Fruit fly (Drosophila melanogaster) whole organism, embryonic: ENCODE data around the gene CG31064.

Experiments
- ATbp ChIP-seq: fragments of 200-800 bp; sonication (Bioruptor generic); optimal IDR thresholded peaks from 2 replicates; lab custom pipeline; 2017; ENCODE audit warnings: missing biosample characterization, mild to moderate bottlenecking, missing genetic modification characterization, missing genetic modification reagents
- Abd-B ChIP-seq: fragments of 200-800 bp; sonication (Bioruptor generic); optimal IDR thresholded peaks from 2 replicates; lab custom pipeline; 2018; ENCODE audit warnings: missing biosample characterization, mild to moderate bottlenecking, missing genetic modification characterization, moderate library complexity
- Antp ChIP-seq: fragments of 200-800 bp; sonication (Bioruptor generic); optimal IDR thresholded peaks from 3 replicates; lab custom pipeline; 2016; ENCODE audit warnings: missing biosample characterization, missing genetic modification characterization
- CG10565 ChIP-seq: fragments of 200-800 bp; sonication (Bioruptor generic); optimal IDR thresholded peaks from 3 replicates; lab custom pipeline; 2016; ENCODE audit warnings: missing biosample characterization, mild to moderate bottlenecking, missing genetic modification characterization
- CG12219 ChIP-seq: fragments of 200-800 bp; sonication (Bioruptor generic); optimal IDR thresholded peaks from 3 replicates; lab custom pipeline; 2018; ENCODE audit warnings: missing biosample characterization, mild to moderate bottlenecking, missing genetic modification characterization
- CG1233 ChIP-seq: fragments of 200-800 bp; sonication (Bioruptor generic); optimal IDR thresholded peaks from 4 replicates; lab custom pipeline; 2018; ENCODE audit warnings: missing biosample characterization, mild to moderate bottlenecking, missing genetic modification characterization
- CG15479 ChIP-seq: fragments of 200-800 bp; sonication (Bioruptor generic); optimal IDR thresholded peaks from 3 replicates; lab custom pipeline; 2019; ENCODE audit warnings: missing biosample characterization, mild to moderate bottlenecking, missing genetic modification characterization, moderate library complexity
- CG17328 ChIP-seq: fragments of 200-800 bp; sonication (Bioruptor generic); IDR thresholded peaks from 2 replicates; pipeline ENCODE4 v1.3.6; 2022; ENCODE audit warnings: missing biosample characterization, missing genetic modification characterization
- CG17568 ChIP-seq: fragments of 200-800 bp; sonication (Bioruptor generic); optimal IDR thresholded peaks from 2 replicates; lab custom pipeline; 2018; ENCODE audit warnings: missing biosample characterization, mild to moderate bottlenecking, missing genetic modification characterization, moderate library complexity
- CG17912 ChIP-seq: fragments of 200-800 bp; sonication (Bioruptor generic); optimal IDR thresholded peaks from 2 replicates; lab custom pipeline; 2018; ENCODE audit warnings: missing biosample characterization, mild to moderate bottlenecking, missing genetic modification characterization
- CG1792 ChIP-seq: fragments of 200-800 bp; sonication (Bioruptor generic); optimal IDR thresholded peaks from 2 replicates; lab custom pipeline; 2016; ENCODE audit warnings: missing biosample characterization, missing genetic modification characterization
- CG2875 ChIP-seq: fragments of 200-800 bp; sonication (Bioruptor generic); optimal IDR thresholded peaks from 2 replicates; lab custom pipeline; 2017; ENCODE audit warnings: missing biosample characterization, mild to moderate bottlenecking, missing genetic modification characterization, missing genetic modification reagents
- CG30403 ChIP-seq: fragments of 200-800 bp; sonication (Bioruptor generic); optimal IDR thresholded peaks from 3 replicates; lab custom pipeline; 2016; ENCODE audit warnings: missing biosample characterization, missing genetic modification characterization
- CG30431 ChIP-seq: fragments of 200-800 bp; sonication (Bioruptor generic); optimal IDR thresholded peaks from 2 replicates; lab custom pipeline; 2017; ENCODE audit warnings: missing biosample characterization, missing genetic modification characterization
- CG31441 ChIP-seq: fragments of 200-800 bp; sonication (Bioruptor generic); IDR thresholded peaks from 2 replicates; pipeline ENCODE4 v1.3.6; 2022; ENCODE audit warnings: missing biosample characterization, missing genetic modification characterization
- CG3407 ChIP-seq: fragments of 200-800 bp; sonication (Bioruptor generic); optimal IDR thresholded peaks from 2 replicates; lab custom pipeline; 2018; ENCODE audit warnings: missing biosample characterization, mild to moderate bottlenecking, missing genetic modification characterization
- CG4360 ChIP-seq: fragments of 200-800 bp; sonication (Bioruptor generic); IDR thresholded peaks from 2 replicates; pipeline ENCODE4 v1.3.6; 2022; ENCODE audit warnings: missing biosample characterization, missing genetic modification characterization
- CG6791 ChIP-seq: fragments of 200-800 bp; sonication (Bioruptor generic); IDR thresholded peaks from 3 replicates; pipeline ENCODE4 v1.3.6; 2022; ENCODE audit warnings: missing biosample characterization, missing genetic modification characterization; ENCODE audit not compliant: partially characterized antibody
- CG6813 ChIP-seq: fragments of 200-800 bp; sonication (Bioruptor generic); optimal IDR thresholded peaks from 2 replicates; lab custom pipeline; 2017; ENCODE audit warnings: missing biosample characterization, missing genetic modification characterization, mild to moderate bottlenecking, moderate library complexity, missing genetic modification reagents
- CG6854 ChIP-seq: fragments of 200-800 bp; sonication (Bioruptor generic); optimal IDR thresholded peaks from 3 replicates; lab custom pipeline; 2017; ENCODE audit warnings: missing biosample characterization, mild to moderate bottlenecking, missing genetic modification characterization
- CG8944 ChIP-seq: fragments of 200-800 bp; sonication (Bioruptor generic); optimal IDR thresholded peaks from 3 replicates; lab custom pipeline; 2016; ENCODE audit warnings: missing biosample characterization, missing genetic modification characterization
- CG9215 ChIP-seq: fragments of 200-800 bp; sonication (Bioruptor generic); IDR thresholded peaks from 2 replicates; pipeline ENCODE4 v1.3.6; 2022; ENCODE audit warnings: missing biosample characterization, missing genetic modification characterization
- CG9437 ChIP-seq: fragments of 200-800 bp; sonication (Bioruptor generic); optimal IDR thresholded peaks from 2 replicates; lab custom pipeline; 2018; ENCODE audit warnings: missing biosample characterization, mild to moderate bottlenecking, missing genetic modification characterization
- Chrac-16 ChIP-seq: fragments of 200-800 bp; sonication (Bioruptor generic); optimal IDR thresholded peaks from 3 replicates; lab custom pipeline; 2016; ENCODE audit warnings: missing biosample characterization, missing genetic modification characterization
- E2f2 ChIP-seq: fragments of 200-800 bp; sonication (Bioruptor generic); IDR thresholded peaks from 2 replicates; pipeline ENCODE4 v1.3.6; 2022; ENCODE audit warnings: missing biosample characterization, missing genetic modification characterization
- Ets97D ChIP-seq: fragments of 200-800 bp; sonication (Bioruptor generic); optimal IDR thresholded peaks from 3 replicates; lab custom pipeline; 2016; ENCODE audit warnings: missing biosample characterization, missing genetic modification characterization
- HLH54F ChIP-seq: fragments of 200-800 bp; sonication (Bioruptor generic); optimal IDR thresholded peaks from 3 replicates; lab custom pipeline; 2016; ENCODE audit warnings: missing biosample characterization, missing genetic modification characterization
- Hr51 ChIP-seq, 2 experiments: fragments of 200-800 bp; sonication (Bioruptor generic); optimal IDR thresholded peaks; 2 replicates in 1 of 2; 3 replicates in 1 of 2; lab custom pipeline; 2016 to 2018; ENCODE audit warnings: missing biosample characterization in 2 of 2, missing genetic modification characterization in 2 of 2, mild to moderate bottlenecking in 1 of 2, moderate library complexity in 1 of 2
- Lim3 ChIP-seq: fragments of 200-800 bp; sonication (Bioruptor generic); IDR thresholded peaks from 2 replicates; pipeline ENCODE4 v1.3.6; 2022; ENCODE audit warnings: missing biosample characterization, missing genetic modification characterization
- Lpt ChIP-seq: fragments of >200 bp; optimal IDR thresholded peaks from 2 replicates; lab custom pipeline; 2018; ENCODE audit warnings: missing biosample characterization, missing genetic modification characterization
- MBD-R2 ChIP-seq: fragments of 200-800 bp; sonication (Bioruptor generic); IDR thresholded peaks from 2 replicates; pipeline ENCODE4 v1.3.6; 2022; ENCODE audit warnings: missing biosample characterization, missing genetic modification characterization
- Med ChIP-seq: fragments of 200-800 bp; sonication (Bioruptor generic); peaks from one replicate; lab custom pipeline; 2016; ENCODE audit warnings: missing biosample characterization, missing genetic modification characterization, mild to moderate bottlenecking, inconsistent platforms, moderate library complexity
- NfI ChIP-seq: fragments of 200-800 bp; sonication (Bioruptor generic); optimal IDR thresholded peaks from 3 replicates; lab custom pipeline; 2018; ENCODE audit warnings: missing biosample characterization, mild to moderate bottlenecking, missing genetic modification characterization, moderate library complexity
- Trl ChIP-seq, 3 experiments: fragments of >200 bp in 2 of 3; fragments of 200-800 bp in 1 of 3; sonication (Bioruptor generic) in 1 of 3; optimal IDR thresholded peaks; 2 replicates in 1 of 3; 3 replicates in 2 of 3; lab custom pipeline; 2016 to 2017; ENCODE audit warnings: missing biosample characterization in 1 of 3, missing genetic modification characterization in 1 of 3
- Xrp1 ChIP-seq: fragments of 200-800 bp; sonication (Bioruptor generic); IDR thresholded peaks from 2 replicates; pipeline ENCODE4 v1.3.6; 2022; ENCODE audit warnings: missing biosample characterization, missing genetic modification characterization
- ara ChIP-seq: fragments of 200-800 bp; sonication (Bioruptor generic); IDR thresholded peaks from 2 replicates; pipeline ENCODE4 v1.3.6; 2022; ENCODE audit warnings: missing biosample characterization, missing genetic modification characterization
- bab2 ChIP-seq: fragments of 200-800 bp; sonication (Bioruptor generic); optimal IDR thresholded peaks from 2 replicates; lab custom pipeline; 2016; ENCODE audit warnings: missing biosample characterization, missing genetic modification characterization
- bsh ChIP-seq, 2 experiments: fragments of 200-800 bp; sonication (Bioruptor generic); optimal IDR thresholded peaks; 2 replicates each; lab custom pipeline; 2017 to 2018; ENCODE audit warnings: mild to moderate bottlenecking in 2 of 2, missing biosample characterization in 2 of 2, missing genetic modification characterization in 2 of 2, moderate library complexity in 1 of 2
- cad ChIP-seq: fragments of >200 bp; optimal IDR thresholded peaks from 2 replicates; lab custom pipeline; 2017; ENCODE audit warnings: missing biosample characterization, missing genetic modification characterization
- cg ChIP-seq: fragments of 200-800 bp; sonication (Bioruptor generic); optimal IDR thresholded peaks from 3 replicates; lab custom pipeline; 2019; ENCODE audit warnings: missing biosample characterization, mild to moderate bottlenecking, missing genetic modification characterization, moderate library complexity
- chm ChIP-seq: fragments of 200-800 bp; sonication (Bioruptor generic); IDR thresholded peaks from 2 replicates; pipeline ENCODE4 v1.3.6; 2022; ENCODE audit warnings: missing biosample characterization, missing genetic modification characterization
- dati ChIP-seq: fragments of 200-800 bp; sonication (Bioruptor generic); IDR thresholded peaks from 2 replicates; pipeline ENCODE4 v1.3.6; 2022; ENCODE audit warnings: missing biosample characterization, missing genetic modification characterization
- mirr ChIP-seq: fragments of 200-800 bp; sonication (Bioruptor generic); optimal IDR thresholded peaks from 3 replicates; lab custom pipeline; 2018; ENCODE audit warnings: missing biosample characterization, mild to moderate bottlenecking, missing genetic modification characterization
- sens ChIP-seq: fragments of 200-800 bp; sonication (Bioruptor generic); peaks from one replicate; lab custom pipeline; 2016; ENCODE audit warnings: missing biosample characterization, missing genetic modification characterization
- stc ChIP-seq: fragments of 200-800 bp; sonication (Bioruptor generic); IDR thresholded peaks from 2 replicates; pipeline ENCODE4 v1.3.6; 2022; ENCODE audit warnings: missing biosample characterization, missing genetic modification characterization
- sug ChIP-seq: fragments of 200-800 bp; optimal IDR thresholded peaks from 2 replicates; lab custom pipeline; 2019; ENCODE audit warnings: missing biosample characterization, mild to moderate bottlenecking, missing genetic modification characterization, moderate library complexity
- wek ChIP-seq: fragments of 200-800 bp; sonication (Bioruptor generic); optimal IDR thresholded peaks from 3 replicates; lab custom pipeline; 2018; ENCODE audit warnings: missing biosample characterization, mild to moderate bottlenecking, missing genetic modification characterization, moderate library complexity
- zfh1 ChIP-seq: fragments of 200-800 bp; sonication (Bioruptor generic); IDR thresholded peaks from 3 replicates; pipeline ENCODE4 v1.3.6; 2022; ENCODE audit warnings: missing biosample characterization, missing genetic modification characterization

CG31064 gene

dm6 chr3R:27253921-27254376 lies 15.1 kb upstream of the CG31064 start:
- TF ChIP-seq CG15479 (peak; percentile 11), MBD-R2 (no peak), bsh (GFP tag; optimal IDR thresholded peaks at IDR 0.05; lab: Kevin White, UChicago) (peak in 1 of 2 experiments; percentile 52), ATbp (peak; percentile 61), CG4360 (0 out of 2 replicates have a peak, but pooled peaks have one; percentile 32), wek (GFP tag; lab: Kevin White, UChicago) (peak; percentile 22), Xrp1 (GFP tag; lab: Robert Waterston, UW) (peak; percentile 24; the same call in 1 of the 2 replicates), sens (GFP tag; lab: Kevin White, UChicago) (peak; percentile 79), cad (GFP tag; lab: Kevin White, UChicago) (no peak), mirr (GFP tag; lab: Kevin White, UChicago) (peak; percentile 32), CG2875 (GFP tag; lab: Kevin White, UChicago) (peak; percentile 41), CG1233 (GFP tag; lab: Kevin White, UChicago) (peak; percentile 28), sug (tag; lab: Kevin White, UChicago) (peak; percentile 96), Med (peak; percentile 49), CG17328 (GFP tag; lab: Robert Waterston, UW) (no peak), CG17912 (peak; percentile 18), cg (GFP tag; lab: Kevin White, UChicago) (peak; percentile 3), HLH54F (GFP tag; lab: Kevin White, UChicago) (no peak), CG6813 (GFP tag; lab: Kevin White, UChicago) (peak; percentile 31), E2f2 (GFP tag; lab: Robert Waterston, UW) (no peak), zfh1 (GFP tag; lab: Robert Waterston, UW) (no peak)

dm6 chr3R:27253136-27253920 lies 14.4 kb upstream of the CG31064 start, which contains the start of gene pll:
Gene pll (minus strand): TSS chr3R:27253182.
- no peak; the same call in 1 of the 2 replicates for TF ChIP-seq CG31441 (GFP tag; lab: Robert Waterston, UW)
- peak; percentile 92 for TF ChIP-seq chm
- peak; percentile 64 for TF ChIP-seq CG8944 (GFP tag; lab: Kevin White, UChicago)
- TF ChIP-seq Ets97D (GFP tag; lab: Kevin White, UChicago): peak; percentile 84
- TF ChIP-seq Lpt: no peak
- TF ChIP-seq ara (GFP tag; lab: Robert Waterston, UW): peak; percentile 80
- no peak for TF ChIP-seq Trl (optimal IDR thresholded peaks at IDR 0.05; lab: Kevin White, UChicago)
- TF ChIP-seq Trl (GFP tag; optimal IDR thresholded peaks at IDR 0.05; lab: Kevin White, UChicago): peak; percentile 68
- peak; percentile 86 for TF ChIP-seq Chrac-16 (GFP tag; lab: Kevin White, UChicago)
- peak; percentile 21 for TF ChIP-seq CG12219 (GFP tag; lab: Kevin White, UChicago)
- TF ChIP-seq Hr51 (GFP tag; optimal IDR thresholded peaks at IDR 0.05; lab: Kevin White, UChicago): peak; percentile 70 to 77
- TF ChIP-seq Antp: peak; percentile 32
- no peak for TF ChIP-seq CG9437 (GFP tag; lab: Kevin White, UChicago)
- no peak for TF ChIP-seq CG17568 (GFP tag; lab: Kevin White, UChicago)
- TF ChIP-seq dati (GFP tag; lab: Robert Waterston, UW): peak; percentile 65
- TF ChIP-seq Abd-B: peak; percentile 83
- peak; percentile 39 for TF ChIP-seq CG6813 (GFP tag; lab: Kevin White, UChicago)
- no peak for TF ChIP-seq CG6791
- TF ChIP-seq CG3407 (GFP tag; lab: Kevin White, UChicago): peak; percentile 11
- peak; percentile 26 for TF ChIP-seq CG1792 (GFP tag; lab: Kevin White, UChicago)
- TF ChIP-seq CG10565 (GFP tag; lab: Kevin White, UChicago): peak; percentile 42
- TF ChIP-seq bab2 (GFP tag; lab: Kevin White, UChicago): peak; percentile 81
- TF ChIP-seq NfI: peak; percentile 83
- peak; percentile 86 for TF ChIP-seq CG30403 (GFP tag; lab: Kevin White, UChicago)
- TF ChIP-seq CG6854: no peak
- peak; percentile 48 for TF ChIP-seq CG30431 (GFP tag; lab: Kevin White, UChicago)
- peak; percentile 85 for TF ChIP-seq CG9215
- TF ChIP-seq Lim3: 0 out of 2 replicates have a peak, but pooled peaks have one; percentile 7
- peak; percentile 85 for TF ChIP-seq stc (GFP tag; lab: Robert Waterston, UW)
